Worm (Caenorhabditis elegans) whole organism, early embryonic: ENCODE data around the gene Y7A9A.1.

Experiments used
- B0310.2 ChIP-seq: sonication (generic microtip); optimal IDR thresholded peaks from 2 replicates; lab custom pipeline; 2016; ENCODE audit warnings: mild to moderate bottlenecking, missing genetic modification characterization, missing compliant biosample characterization
- F13C5.2 ChIP-seq: sonication (generic microtip); optimal IDR thresholded peaks from 2 replicates; lab custom pipeline; 2017; ENCODE audit warnings: mild to moderate bottlenecking, missing genetic modification characterization, inconsistent platforms, missing compliant biosample characterization
- aly-1 ChIP-seq: sonication (generic microtip); optimal IDR thresholded peaks from 2 replicates; lab custom pipeline; 2016; ENCODE audit warnings: missing genetic modification characterization, missing compliant biosample characterization
- ama-1 ChIP-seq: fragments of 150-350 bp; optimal IDR thresholded peaks from 2 replicates; lab custom pipeline; 2014
- ceh-13 ChIP-seq: fragments of 200-800 bp; sonication (Bioruptor generic); optimal IDR thresholded peaks from 2 replicates; lab custom pipeline; 2018; ENCODE audit warnings: mild to moderate bottlenecking, missing genetic modification characterization, missing compliant biosample characterization
- ceh-36 ChIP-seq: sonication (generic microtip); optimal IDR thresholded peaks from 2 replicates; lab custom pipeline; 2016; ENCODE audit warnings: missing genetic modification characterization, inconsistent platforms, missing compliant biosample characterization
- ets-7 ChIP-seq: sonication (generic microtip); optimal IDR thresholded peaks from 2 replicates; lab custom pipeline; 2016; ENCODE audit warnings: missing genotype, missing genetic modification characterization, missing compliant biosample characterization
- flt-1 ChIP-seq: fragments of 200-800 bp; sonication (Bioruptor generic); IDR thresholded peaks from 2 replicates; pipeline ENCODE4 v1.3.6; 2022; ENCODE audit warnings: missing genetic modification characterization, missing compliant biosample characterization
- hmbx-1 ChIP-seq: sonication (generic microtip); optimal IDR thresholded peaks from 2 replicates; lab custom pipeline; 2016; ENCODE audit warnings: mild to moderate bottlenecking, missing genetic modification characterization, missing compliant biosample characterization
- hmg-4 ChIP-seq: fragments of 200-800 bp; sonication (Bioruptor generic); optimal IDR thresholded peaks from 2 replicates; lab custom pipeline; 2018; ENCODE audit warnings: mild to moderate bottlenecking, missing genetic modification characterization, missing compliant biosample characterization
- hnd-1 ChIP-seq: sonication (generic microtip); optimal IDR thresholded peaks from 2 replicates; lab custom pipeline; 2016; ENCODE audit warnings: missing genetic modification characterization, missing compliant biosample characterization
- pes-1 ChIP-seq: fragments of 200-800 bp; sonication (Bioruptor generic); IDR thresholded peaks from 2 replicates; pipeline ENCODE4 v1.3.6; 2022; ENCODE audit warnings: missing genetic modification reagents, missing genetic modification characterization, missing compliant biosample characterization
- scrt-1 ChIP-seq: fragments of 200-800 bp; sonication (Bioruptor generic); IDR thresholded peaks from 2 replicates; pipeline ENCODE4 v1.3.6; 2022; ENCODE audit warnings: missing genetic modification characterization, missing compliant biosample characterization
- sea-1 ChIP-seq: fragments of 200-800 bp; sonication (Bioruptor generic); conservative IDR thresholded peaks from 2 replicates; pipeline ENCODE4 v1.3.6; 2022; ENCODE audit warnings: missing genetic modification characterization, missing compliant biosample characterization
- tbx-11 ChIP-seq: fragments of 200-800 bp; sonication (Bioruptor generic); IDR thresholded peaks from 2 replicates; pipeline ENCODE4 v1.3.6; 2022; ENCODE audit warnings: missing genetic modification characterization, missing compliant biosample characterization
- tbx-37 ChIP-seq: fragments of 200-800 bp; sonication (Bioruptor generic); conservative IDR thresholded peaks from 2 replicates; pipeline ENCODE4 v1.3.6; 2022; ENCODE audit warnings: missing genetic modification reagents, missing genetic modification characterization, missing compliant biosample characterization
- tra-4 ChIP-seq: sonication (generic microtip); optimal IDR thresholded peaks from 2 replicates; lab custom pipeline; 2017; ENCODE audit warnings: missing genetic modification characterization, missing compliant biosample characterization

Y7A9A.1 gene

ce11 chrIV:16230464-16230863 lies 33.6 kb downstream of the Y7A9A.1 start:
- TF ChIP-seq ets-7 (tag; lab: Kevin White, UChicago) (no peak), tra-4 (tag; lab: Kevin White, UChicago) (no peak), pes-1 (GFP tag; lab: Robert Waterston, UW) (no peak), sea-1 (GFP tag; lab: Robert Waterston, UW) (no peak), aly-1 (tag; lab: Kevin White, UChicago) (no peak), F13C5.2 (tag; lab: Kevin White, UChicago) (no peak), ama-1 (no peak), hmg-4 (GFP tag; lab: Kevin White, UChicago) (no peak), scrt-1 (GFP tag; lab: Robert Waterston, UW) (no peak), hmbx-1 (tag; lab: Kevin White, UChicago) (no peak), tbx-37 (GFP tag; lab: Robert Waterston, UW) (no peak), hnd-1 (no peak), ceh-13 (no peak), ceh-36 (no peak), tbx-11 (no peak), B0310.2 (no peak), flt-1 (no peak)

- TF ChIP-seq hmg-4 (GFP tag; lab: Kevin White, UChicago) (no peak), scrt-1 (GFP tag; lab: Robert Waterston, UW) (no peak), B0310.2 (no peak), hmbx-1 (tag; lab: Kevin White, UChicago) (no peak), pes-1 (GFP tag; lab: Robert Waterston, UW) (no peak), ets-7 (tag; lab: Kevin White, UChicago) (no peak), sea-1 (GFP tag; lab: Robert Waterston, UW) (no peak), aly-1 (tag; lab: Kevin White, UChicago) (no peak), ama-1 (no peak), hnd-1 (no peak), F13C5.2 (tag; lab: Kevin White, UChicago) (no peak), ceh-36 (no peak), tbx-11 (no peak), tra-4 (tag; lab: Kevin White, UChicago) (no peak), ceh-13 (no peak), tbx-37 (GFP tag; lab: Robert Waterston, UW) (no peak), flt-1 (no peak)
Measured at ce11 chrIV:16233028-16233427, 36.2 kb downstream of the Y7A9A.1 start, which contains the start of the genes hpa-1 and irld-39. Gene hpa-1, minus strand, starts transcription at chrIV:16233128. Gene irld-39, plus strand, starts transcription at chrIV:16233148.

- no peak for TF ChIP-seq ceh-36
- TF ChIP-seq F13C5.2 (tag; lab: Kevin White, UChicago): no peak
- TF ChIP-seq scrt-1 (GFP tag; lab: Robert Waterston, UW): no peak
- no peak for TF ChIP-seq hmbx-1 (tag; lab: Kevin White, UChicago)
- TF ChIP-seq tbx-37 (GFP tag; lab: Robert Waterston, UW): no peak
- TF ChIP-seq ets-7 (tag; lab: Kevin White, UChicago): no peak
- no peak for TF ChIP-seq aly-1 (tag; lab: Kevin White, UChicago)
- TF ChIP-seq hnd-1: no peak
- TF ChIP-seq sea-1 (GFP tag; lab: Robert Waterston, UW): no peak
- no peak for TF ChIP-seq B0310.2
- TF ChIP-seq pes-1 (GFP tag; lab: Robert Waterston, UW): no peak
- no peak for TF ChIP-seq ama-1
- TF ChIP-seq flt-1: no peak
- TF ChIP-seq hmg-4 (GFP tag; lab: Kevin White, UChicago): no peak
- TF ChIP-seq tra-4 (tag; lab: Kevin White, UChicago): no peak
- no peak for TF ChIP-seq ceh-13
Measured at ce11 chrIV:16236827-16237226, 40.0 kb downstream of the Y7A9A.1 start.

ce11 chrIV:16238555-16238954 lies 41.7 kb downstream of the Y7A9A.1 start, which contains the start of gene srw-61:
Gene srw-61, minus strand, starts transcription at chrIV:16238655.
- TF ChIP-seq pes-1 (GFP tag; lab: Robert Waterston, UW) (no peak), tra-4 (tag; lab: Kevin White, UChicago) (no peak), hnd-1 (no peak), sea-1 (GFP tag; lab: Robert Waterston, UW) (no peak), scrt-1 (GFP tag; lab: Robert Waterston, UW) (no peak), ama-1 (no peak), ets-7 (tag; lab: Kevin White, UChicago) (no peak), tbx-11 (no peak), aly-1 (tag; lab: Kevin White, UChicago) (no peak), ceh-36 (no peak), ceh-13 (no peak), flt-1 (no peak), hmg-4 (GFP tag; lab: Kevin White, UChicago) (no peak)

ce11 chrIV:16247131-16247530 lies 50.3 kb downstream of the Y7A9A.1 start, which contains the start of gene F38C2.1:
Gene F38C2.1, plus strand, starts transcription at chrIV:16247431.
- TF ChIP-seq sea-1 (GFP tag; lab: Robert Waterston, UW) (no peak), F13C5.2 (tag; lab: Kevin White, UChicago) (no peak), flt-1 (no peak), ceh-13 (no peak), hmg-4 (GFP tag; lab: Kevin White, UChicago) (no peak), hmbx-1 (tag; lab: Kevin White, UChicago) (no peak), aly-1 (tag; lab: Kevin White, UChicago) (no peak), pes-1 (GFP tag; lab: Robert Waterston, UW) (no peak), scrt-1 (GFP tag; lab: Robert Waterston, UW) (no peak), hnd-1 (no peak), ets-7 (tag; lab: Kevin White, UChicago) (no peak), ama-1 (no peak), tbx-37 (GFP tag; lab: Robert Waterston, UW) (no peak), ceh-36 (no peak), tra-4 (tag; lab: Kevin White, UChicago) (no peak)
